Worm (Caenorhabditis elegans): Measurements from ENCODE around the gene pas-7.
A peak's percentile ranks its signal among the peaks of the same experiment; 100 is the strongest.

Gene pas-7

ce11 chrII:10051485-10051884, 48.2 kb downstream of the pas-7 start:
- TF ChIP-seq nhr-67 (tag; optimal IDR thresholded peaks at IDR 0.05), result no peak
- peak; percentile 91 for TF ChIP-seq nhr-11 (tag; optimal IDR thresholded peaks at IDR 0.05)
- TF ChIP-seq hmg-11 (tag; optimal IDR thresholded peaks at IDR 0.05), result no peak
- no peak for TF ChIP-seq lin-15B (tag; optimal IDR thresholded peaks at IDR 0.05)

Measured in whole organism, L3 larva.